Fruit fly (Drosophila melanogaster) whole organism, prepupa: ENCODE data around the gene TkR99D.

Source experiments
- Blimp-1 ChIP-seq: fragments of 200-800 bp; sonication (Bioruptor generic); optimal IDR thresholded peaks from 3 replicates; lab custom pipeline; 2017; ENCODE audit warnings: missing biosample characterization, missing genetic modification characterization, mild to moderate bottlenecking, moderate library complexity, missing genetic modification reagents
- CG11294 ChIP-seq: fragments of 200-800 bp; sonication (Bioruptor generic); IDR thresholded peaks from 2 replicates; pipeline ENCODE4 v1.3.6; 2022; ENCODE audit warnings: missing biosample characterization, missing genetic modification characterization
- CG11762 ChIP-seq: fragments of 200-800 bp; sonication (Bioruptor generic); optimal IDR thresholded peaks from 3 replicates; lab custom pipeline; 2016; ENCODE audit warnings: missing biosample characterization, missing genetic modification characterization; ENCODE audit not compliant: insufficient read depth
- CG11902 ChIP-seq: fragments of 200-800 bp; sonication (Bioruptor generic); optimal IDR thresholded peaks from 3 replicates; lab custom pipeline; 2016; ENCODE audit warnings: missing biosample characterization, missing genetic modification characterization
- CG15336 ChIP-seq: fragments of 200-800 bp; sonication (Bioruptor generic); IDR thresholded peaks from 2 replicates; pipeline ENCODE4 v1.3.6; 2022; ENCODE audit warnings: missing biosample characterization, missing genetic modification characterization
- CG1621 ChIP-seq: fragments of 200-800 bp; sonication (Bioruptor generic); optimal IDR thresholded peaks from 3 replicates; lab custom pipeline; 2018; ENCODE audit warnings: missing biosample characterization, mild to moderate bottlenecking, missing genetic modification characterization
- CG16779 ChIP-seq: fragments of 200-800 bp; sonication (Bioruptor generic); optimal IDR thresholded peaks from 3 replicates; lab custom pipeline; 2017; ENCODE audit warnings: missing biosample characterization, mild to moderate bottlenecking, missing genetic modification characterization
- CG3032 ChIP-seq: fragments of 200-800 bp; optimal IDR thresholded peaks from 2 replicates; lab custom pipeline; 2019; ENCODE audit warnings: missing biosample characterization, mild to moderate bottlenecking, missing genetic modification characterization, moderate library complexity
- CG34406 ChIP-seq: fragments of 200-800 bp; sonication (Bioruptor generic); optimal IDR thresholded peaks from 3 replicates; lab custom pipeline; 2016; ENCODE audit warnings: missing biosample characterization, missing genetic modification characterization
- CG3919 ChIP-seq: fragments of 200-800 bp; sonication (Bioruptor generic); optimal IDR thresholded peaks from 3 replicates; lab custom pipeline; 2016; ENCODE audit warnings: missing biosample characterization, missing genetic modification characterization
- CG4318 ChIP-seq: fragments of 200-800 bp; sonication (Bioruptor generic); optimal IDR thresholded peaks from 3 replicates; lab custom pipeline; 2017; ENCODE audit warnings: missing biosample characterization, mild to moderate bottlenecking, missing genetic modification characterization
- CG6163 ChIP-seq: fragments of 200-800 bp; sonication (Bioruptor generic); IDR thresholded peaks from 3 replicates; pipeline ENCODE4 v1.3.6; 2022; ENCODE audit warnings: missing biosample characterization, missing genetic modification characterization
- CG6276 ChIP-seq: fragments of 200-800 bp; sonication (Bioruptor generic); optimal IDR thresholded peaks from 2 replicates; lab custom pipeline; 2017; ENCODE audit warnings: missing biosample characterization, mild to moderate bottlenecking, missing genetic modification characterization
- CG6792 ChIP-seq: fragments of 200-800 bp; sonication (Bioruptor generic); optimal IDR thresholded peaks from 3 replicates; lab custom pipeline; 2016; ENCODE audit warnings: missing biosample characterization, missing genetic modification characterization
- CG6808 ChIP-seq: fragments of 200-800 bp; sonication (Bioruptor generic); optimal IDR thresholded peaks from 3 replicates; lab custom pipeline; 2017; ENCODE audit warnings: missing biosample characterization, missing genetic modification characterization, mild to moderate bottlenecking, moderate library complexity, missing genetic modification reagents
- CG6854 ChIP-seq: fragments of 200-800 bp; sonication (Bioruptor generic); optimal IDR thresholded peaks from 2 replicates; lab custom pipeline; 2017; ENCODE audit warnings: missing biosample characterization, mild to moderate bottlenecking, missing genetic modification characterization
- CG7368 ChIP-seq: fragments of 200-800 bp; sonication (Bioruptor generic); optimal IDR thresholded peaks from 3 replicates; lab custom pipeline; 2016; ENCODE audit warnings: missing biosample characterization, missing genetic modification characterization
- CG8119 ChIP-seq: fragments of 200-800 bp; sonication (Bioruptor generic); IDR thresholded peaks from 3 replicates; pipeline ENCODE4 v1.3.6; 2022; ENCODE audit warnings: missing biosample characterization, missing genetic modification characterization
- CG8319 ChIP-seq: fragments of 200-800 bp; sonication (Bioruptor generic); optimal IDR thresholded peaks from 3 replicates; lab custom pipeline; 2016; ENCODE audit warnings: missing biosample characterization, missing genetic modification characterization
- CG8632 ChIP-seq: fragments of 200-800 bp; sonication (Bioruptor generic); optimal IDR thresholded peaks from 3 replicates; lab custom pipeline; 2016; ENCODE audit warnings: missing biosample characterization, missing genetic modification characterization
- CG9139 ChIP-seq: fragments of 200-800 bp; sonication (Bioruptor generic); optimal IDR thresholded peaks from 3 replicates; lab custom pipeline; 2017; ENCODE audit warnings: missing biosample characterization, mild to moderate bottlenecking, missing genetic modification characterization
- Eip75B ChIP-seq: fragments of 200-800 bp; sonication (Bioruptor generic); optimal IDR thresholded peaks from 3 replicates; lab custom pipeline; 2016; ENCODE audit warnings: missing biosample characterization, missing genetic modification characterization
- Eip78C ChIP-seq: fragments of 200-800 bp; sonication (Bioruptor generic); peaks from one replicate; lab custom pipeline; 2016; ENCODE audit warnings: missing biosample characterization, missing genetic modification characterization
- Eip93F ChIP-seq: fragments of 200-800 bp; sonication (Bioruptor generic); optimal IDR thresholded peaks from 2 replicates; lab custom pipeline; 2016; ENCODE audit warnings: missing biosample characterization, mild to moderate bottlenecking, missing genetic modification characterization
- Ets96B ChIP-seq: fragments of 200-800 bp; optimal IDR thresholded peaks from 2 replicates; lab custom pipeline; 2019; ENCODE audit warnings: missing biosample characterization, mild to moderate bottlenecking, missing genetic modification characterization, moderate library complexity
- Gug ChIP-seq: fragments of 200-800 bp; sonication (Bioruptor generic); IDR thresholded peaks from 2 replicates; pipeline ENCODE4 v1.3.6; 2022; ENCODE audit warnings: missing biosample characterization, missing genetic modification characterization
- Hr38 ChIP-seq: sonication (Bioruptor generic); optimal IDR thresholded peaks from 2 replicates; lab custom pipeline; 2016; ENCODE audit warnings: missing biosample characterization, missing genetic modification characterization
- Hr4 ChIP-seq: fragments of 200-800 bp; sonication (Bioruptor generic); optimal IDR thresholded peaks from 3 replicates; lab custom pipeline; 2016; ENCODE audit warnings: missing biosample characterization, missing genetic modification characterization
- Lpt ChIP-seq: fragments of 200-800 bp; sonication (Bioruptor generic); optimal IDR thresholded peaks from 3 replicates; lab custom pipeline; 2016; ENCODE audit warnings: missing biosample characterization, missing genetic modification characterization
- Smox ChIP-seq: fragments of 200-800 bp; sonication (Bioruptor generic); optimal IDR thresholded peaks from 3 replicates; lab custom pipeline; 2016; ENCODE audit warnings: missing biosample characterization, missing genetic modification characterization
- Sox102F ChIP-seq: fragments of 200-800 bp; sonication (Bioruptor generic); optimal IDR thresholded peaks from 2 replicates; lab custom pipeline; 2016; ENCODE audit warnings: missing biosample characterization, mild to moderate bottlenecking, missing genetic modification characterization
- Sox14 ChIP-seq: fragments of 200-800 bp; sonication (Bioruptor generic); optimal IDR thresholded peaks from 3 replicates; lab custom pipeline; 2016; ENCODE audit warnings: missing biosample characterization, missing genetic modification characterization
- Sox15 ChIP-seq: fragments of 200-800 bp; sonication (Bioruptor generic); optimal IDR thresholded peaks from 3 replicates; lab custom pipeline; 2016; ENCODE audit warnings: missing biosample characterization, missing genetic modification characterization
- achi ChIP-seq: fragments of 200-800 bp; sonication (Bioruptor generic); optimal IDR thresholded peaks from 3 replicates; lab custom pipeline; 2016; ENCODE audit warnings: missing biosample characterization, missing genetic modification characterization
- cyc ChIP-seq: fragments of 200-800 bp; sonication (Bioruptor generic); optimal IDR thresholded peaks from 3 replicates; lab custom pipeline; 2016; ENCODE audit warnings: missing biosample characterization, missing genetic modification characterization
- dac ChIP-seq: fragments of 200-800 bp; sonication (Bioruptor generic); optimal IDR thresholded peaks from 2 replicates; lab custom pipeline; 2017; ENCODE audit warnings: missing biosample characterization, mild to moderate bottlenecking, missing genetic modification characterization
- eg ChIP-seq: fragments of 200-800 bp; sonication (Bioruptor generic); IDR thresholded peaks from 3 replicates; pipeline ENCODE4 v1.3.6; 2022; ENCODE audit warnings: missing biosample characterization, missing genetic modification characterization
- esn ChIP-seq: fragments of 200-800 bp; sonication (Bioruptor generic); optimal IDR thresholded peaks from 2 replicates; lab custom pipeline; 2016; ENCODE audit warnings: missing biosample characterization, mild to moderate bottlenecking, missing genetic modification characterization, moderate library complexity
- fd59A ChIP-seq: fragments of 200-800 bp; sonication (Bioruptor generic); optimal IDR thresholded peaks from 2 replicates; lab custom pipeline; 2017; ENCODE audit warnings: missing biosample characterization, mild to moderate bottlenecking, missing genetic modification characterization, missing genetic modification reagents
- fd85E ChIP-seq: fragments of 200-800 bp; sonication (Bioruptor generic); optimal IDR thresholded peaks from 3 replicates; lab custom pipeline; 2016; ENCODE audit warnings: missing biosample characterization, missing genetic modification characterization
- fkh ChIP-seq: fragments of 200-800 bp; sonication (Bioruptor generic); optimal IDR thresholded peaks from 3 replicates; lab custom pipeline; 2017; ENCODE audit warnings: missing biosample characterization, mild to moderate bottlenecking, missing genetic modification characterization, moderate library complexity
- lz ChIP-seq: fragments of 200-800 bp; sonication (Bioruptor generic); optimal IDR thresholded peaks from 3 replicates; lab custom pipeline; 2016; ENCODE audit warnings: missing biosample characterization, missing genetic modification characterization
- net ChIP-seq: fragments of 200-800 bp; sonication (Bioruptor generic); optimal IDR thresholded peaks from 3 replicates; lab custom pipeline; 2016; ENCODE audit warnings: missing biosample characterization, missing genetic modification characterization
- salr ChIP-seq, 2 experiments: fragments of 200-800 bp; sonication (Bioruptor generic); optimal IDR thresholded peaks; 3 replicates each; lab custom pipeline; 2016 to 2018; ENCODE audit warnings: missing biosample characterization in 2 of 2, missing genetic modification characterization in 2 of 2, mild to moderate bottlenecking in 1 of 2
- spab ChIP-seq: fragments of 200-800 bp; sonication (Bioruptor generic); optimal IDR thresholded peaks from 2 replicates; lab custom pipeline; 2017; ENCODE audit warnings: missing biosample characterization, mild to moderate bottlenecking, missing genetic modification characterization, missing genetic modification reagents
- ss ChIP-seq, 2 experiments: fragments of 200-800 bp; sonication (Bioruptor generic); optimal IDR thresholded peaks; 2 replicates in 1 of 2; 3 replicates in 1 of 2; lab custom pipeline; 2017 to 2018; ENCODE audit warnings: mild to moderate bottlenecking in 2 of 2, missing biosample characterization in 2 of 2, missing genetic modification characterization in 2 of 2, moderate library complexity in 1 of 2
- svp ChIP-seq: fragments of 200-800 bp; sonication (Bioruptor generic); peaks from one replicate; lab custom pipeline; 2016; ENCODE audit warnings: missing biosample characterization, missing genetic modification characterization
- topi ChIP-seq: fragments of 200-800 bp; sonication (Bioruptor generic); optimal IDR thresholded peaks from 3 replicates; lab custom pipeline; 2016; ENCODE audit warnings: missing biosample characterization, missing genetic modification characterization
- vri ChIP-seq: fragments of 200-800 bp; sonication (Bioruptor generic); optimal IDR thresholded peaks from 3 replicates; lab custom pipeline; 2016; ENCODE audit warnings: missing biosample characterization, mild to moderate bottlenecking, missing genetic modification characterization

Gene TkR99D

DNA sequence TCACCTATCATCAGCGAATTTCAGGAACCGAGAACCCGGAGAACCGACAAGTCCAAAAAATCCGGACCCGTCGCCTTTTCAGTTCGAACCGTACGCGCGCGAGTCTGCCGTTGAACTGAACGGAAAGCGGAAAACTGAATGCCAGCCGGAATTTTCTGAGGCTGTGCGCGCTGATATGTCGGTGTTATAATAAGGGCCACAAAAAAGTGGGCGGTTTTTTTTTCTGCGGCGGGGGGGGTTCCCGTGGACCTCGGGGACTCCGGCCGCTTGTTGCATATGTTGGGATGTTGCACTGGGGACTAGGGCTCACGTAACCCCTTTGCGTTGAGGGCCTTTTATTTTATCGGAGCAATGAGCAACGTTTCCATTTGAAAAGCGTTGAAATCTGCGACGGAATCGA lies at the start of gene TkR99D:
Gene TkR99D (minus strand): TSS at position 101 of the 400 bp plus-strand sequence.
- TF ChIP-seq Gug (GFP tag; lab: Robert Waterston, UW), result no peak
- TF ChIP-seq Lpt (GFP tag; lab: Kevin White, UChicago), result no peak
- TF ChIP-seq Sox102F, result no peak
- no peak for TF ChIP-seq Eip93F
- no peak for TF ChIP-seq Sox14
- TF ChIP-seq topi (GFP tag; lab: Kevin White, UChicago), result no peak
- TF ChIP-seq CG9139 (GFP tag; lab: Kevin White, UChicago), result no peak
- no peak for TF ChIP-seq ss (GFP tag; optimal IDR thresholded peaks at IDR 0.05; lab: Kevin White, UChicago)
- TF ChIP-seq CG6163 (GFP tag; lab: Robert Waterston, UW), result no peak
- no peak for TF ChIP-seq CG3032 (tag; lab: Kevin White, UChicago)
- TF ChIP-seq CG3919 (GFP tag; lab: Kevin White, UChicago), result no peak
- no peak for TF ChIP-seq CG1621
- TF ChIP-seq CG6808, result no peak
- TF ChIP-seq CG16779 (tag; lab: Kevin White, UChicago), result no peak
- TF ChIP-seq, all 60 proteins: peak for 0

DNA sequence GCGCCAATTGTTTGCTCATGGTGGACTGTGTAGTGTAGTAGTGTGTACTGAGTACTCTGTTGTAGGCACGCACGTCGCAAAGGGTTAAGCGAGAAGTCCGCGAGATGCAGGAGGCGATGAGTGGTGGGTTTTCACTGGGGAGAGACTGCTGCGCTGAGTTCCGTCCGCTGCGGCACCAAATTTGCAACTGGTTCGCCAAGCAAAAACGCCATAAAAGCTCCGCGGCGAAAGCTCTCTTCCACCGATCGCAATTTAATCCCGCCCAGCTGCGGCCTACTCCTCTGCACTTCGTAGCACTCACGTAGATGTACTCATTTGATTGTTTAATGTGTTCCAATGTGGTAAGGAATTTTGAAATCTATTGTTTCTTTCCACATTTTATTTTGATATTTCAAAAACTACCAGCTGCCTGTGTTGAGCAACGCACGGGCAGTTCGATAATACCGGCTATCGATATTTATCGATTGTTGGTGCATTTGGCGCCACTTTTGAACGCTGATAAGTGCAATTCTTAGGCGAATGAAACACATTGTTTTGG lies 45.8 kb upstream of the TkR99D start, which contains the start of gene CG7920:
Gene CG7920 (minus strand): TSS at position 308 of the 538 bp plus-strand sequence.
- TF ChIP-seq fkh (GFP tag; lab: Kevin White, UChicago) (peak; percentile 7), CG6792 (GFP tag; lab: Kevin White, UChicago) (peak; percentile 16), Smox (no peak), CG1621 (peak; percentile 61), CG15336 (GFP tag; lab: Robert Waterston, UW) (peak; percentile 46; the same call in 1 of the 2 replicates), CG6276 (peak; percentile 44), Eip75B (GFP tag; lab: Kevin White, UChicago) (peak; percentile 42), CG8119 (GFP tag; lab: Robert Waterston, UW) (peak; percentile 60; the same call in 2 of the 3 replicates), CG34406 (GFP tag; lab: Kevin White, UChicago) (peak; percentile 7), CG11902 (GFP tag; lab: Kevin White, UChicago) (no peak), CG6854 (GFP tag; lab: Kevin White, UChicago) (peak; percentile 73), CG8632 (GFP tag; lab: Kevin White, UChicago) (no peak), CG3919 (GFP tag; lab: Kevin White, UChicago) (peak; percentile 65), esn (GFP tag; lab: Kevin White, UChicago) (peak; percentile 50), CG6163 (GFP tag; lab: Robert Waterston, UW) (peak; percentile 61; the same call in 2 of the 3 replicates), Sox102F (peak; percentile 25), svp (GFP tag; lab: Kevin White, UChicago) (peak; percentile 44), Hr4 (GFP tag; lab: Kevin White, UChicago) (no peak), CG11294 (GFP tag; lab: Robert Waterston, UW) (no peak), Ets96B (no peak), dac (GFP tag; lab: Kevin White, UChicago) (no peak), lz (peak; percentile 39), fd59A (GFP tag; lab: Kevin White, UChicago) (no peak), fd85E (no peak), Eip78C (GFP tag; lab: Kevin White, UChicago) (peak; percentile 75), net (GFP tag; lab: Kevin White, UChicago) (peak; percentile 45), Hr38 (GFP tag; lab: Kevin White, UChicago) (no peak), Gug (GFP tag; lab: Robert Waterston, UW) (no peak), CG3032 (tag; lab: Kevin White, UChicago) (no peak), Blimp-1 (GFP tag; lab: Kevin White, UChicago) (no peak), Sox14 (no peak), eg (GFP tag; lab: Robert Waterston, UW) (peak; percentile 60; the same call in 2 of the 3 replicates), vri (GFP tag; lab: Kevin White, UChicago) (peak; percentile 71), CG4318 (GFP tag; lab: Kevin White, UChicago) (no peak), CG11762 (GFP tag; lab: Kevin White, UChicago) (no peak), spab (GFP tag; lab: Kevin White, UChicago) (no peak), CG9139 (GFP tag; lab: Kevin White, UChicago) (peak; percentile 66), salr (GFP tag; optimal IDR thresholded peaks at IDR 0.05; lab: Kevin White, UChicago) (no peak), CG7368 (GFP tag; lab: Kevin White, UChicago) (no peak), CG6808 (peak; percentile 31), cyc (GFP tag; lab: Kevin White, UChicago) (peak; percentile 13), Sox15 (GFP tag; lab: Kevin White, UChicago) (no peak), achi (GFP tag; lab: Kevin White, UChicago) (no peak), CG8319 (GFP tag; lab: Kevin White, UChicago) (no peak)
